Worm (Caenorhabditis elegans): Measurements from ENCODE around the gene sdz-13.
A peak's percentile ranks its signal among the peaks of the same experiment; 100 is the strongest.

Gene sdz-13

ce11 chrIV:10896512-10896911, 17.1 kb upstream of the sdz-13 start, which contains the start of gene srlf-13:
Gene srlf-13 (minus strand): TSS chrIV:10896612.
- TF ChIP-seq F16B12.6 (tag; optimal IDR thresholded peaks at IDR 0.05), result no peak
- TF ChIP-seq unc-62 (GFP tag; optimal IDR thresholded peaks at IDR 0.05), result no peak
- no peak for TF ChIP-seq lin-13 (GFP tag; optimal IDR thresholded peaks at IDR 0.05)
- no peak for TF ChIP-seq xbp-1 (tag; optimal IDR thresholded peaks at IDR 0.05)
- no peak for TF ChIP-seq sup-37 (GFP tag; optimal IDR thresholded peaks at IDR 0.05)
- no peak for TF ChIP-seq sox-4 (tag; optimal IDR thresholded peaks at IDR 0.05)
- no peak for TF ChIP-seq pag-3 (tag; optimal IDR thresholded peaks at IDR 0.05; ENCODE audit: borderline replicate concordance, insufficient read depth)
- no peak for TF ChIP-seq egl-13 (tag; optimal IDR thresholded peaks at IDR 0.05)
- no peak for TF ChIP-seq zag-1 (tag; optimal IDR thresholded peaks at IDR 0.05)
- TF ChIP-seq nhr-237 (tag; optimal IDR thresholded peaks at IDR 0.05), result no peak

ce11 chrIV:10894255-10894654, 14.8 kb upstream of the sdz-13 start, which contains the start of gene srlf-14:
Gene srlf-14 (minus strand): TSS chrIV:10894355.
- TF ChIP-seq blmp-1 (tag; optimal IDR thresholded peaks at IDR 0.05) (no peak), mep-1 (tag; optimal IDR thresholded peaks at IDR 0.05) (no peak), nhr-76 (tag; optimal IDR thresholded peaks at IDR 0.05) (no peak), aha-1 (tag; optimal IDR thresholded peaks at IDR 0.05) (no peak), Y116A8C.19 (tag; optimal IDR thresholded peaks at IDR 0.05; ENCODE audit: borderline replicate concordance) (no peak), sup-37 (GFP tag; optimal IDR thresholded peaks at IDR 0.05) (no peak), nhr-84 (tag; optimal IDR thresholded peaks at IDR 0.05) (no peak), alr-1 (tag; optimal IDR thresholded peaks at IDR 0.05; ENCODE audit: borderline replicate concordance) (no peak), fkh-10 (GFP tag; optimal IDR thresholded peaks at IDR 0.05) (no peak)

ce11 chrIV:10891993-10892392, 12.6 kb upstream of the sdz-13 start, which contains the start of gene srlf-12:
Gene srlf-12 (minus strand): TSS chrIV:10892093.
- TF ChIP-seq dpl-1 (GFP tag; optimal IDR thresholded peaks at IDR 0.05) (no peak), lin-13 (GFP tag; optimal IDR thresholded peaks at IDR 0.05) (no peak), zag-1 (tag; optimal IDR thresholded peaks at IDR 0.05) (no peak), ets-5 (GFP tag; IDR thresholded peaks at IDR 0.05) (no peak), irx-1 (tag; optimal IDR thresholded peaks at IDR 0.05) (no peak), mdl-1 (tag; optimal IDR thresholded peaks at IDR 0.05) (no peak), lin-15B (tag; optimal IDR thresholded peaks at IDR 0.05) (no peak), nhr-77 (tag; optimal IDR thresholded peaks at IDR 0.05) (no peak), elt-2 (tag; optimal IDR thresholded peaks at IDR 0.05) (no peak), skn-1 (tag; optimal IDR thresholded peaks at IDR 0.05) (no peak), nhr-12 (tag; optimal IDR thresholded peaks at IDR 0.05) (no peak), ama-1 (optimal IDR thresholded peaks at IDR 0.05) (no peak)

- TF ChIP-seq nhr-71 (tag; optimal IDR thresholded peaks at IDR 0.05) (peak; percentile 71), fos-1 (tag; optimal IDR thresholded peaks at IDR 0.05) (peak; percentile 10), ceh-90 (tag; optimal IDR thresholded peaks at IDR 0.05) (peak; percentile 36), unc-86 (tag; optimal IDR thresholded peaks at IDR 0.05) (no peak), nhr-20 (tag; optimal IDR thresholded peaks at IDR 0.05) (peak; percentile 2), fkh-8 (tag; optimal IDR thresholded peaks at IDR 0.05) (peak; percentile 89), ceh-8 (GFP tag; optimal IDR thresholded peaks at IDR 0.05) (peak; percentile 70), efl-1 (optimal IDR thresholded peaks at IDR 0.05) (no peak), efl-1 (GFP tag; optimal IDR thresholded peaks at IDR 0.05 in 1 of 2) (no peak), fkh-10 (GFP tag; optimal IDR thresholded peaks at IDR 0.05) (peak; percentile 17), hlh-4 (tag; optimal IDR thresholded peaks at IDR 0.05) (peak; percentile 96), nhr-47 (tag; optimal IDR thresholded peaks at IDR 0.05) (peak; percentile 63), zip-4 (GFP tag; optimal IDR thresholded peaks at IDR 0.05) (no peak)
Observed at ce11 chrIV:10889820-10890462, 10.5 kb upstream of the sdz-13 start, which contains the start of gene F13E9.15. Gene F13E9.15 (minus strand): TSS chrIV:10889870.

All from whole organism, L1 larva.